Fruit fly (Drosophila melanogaster) whole organism, embryonic: Measurements from ENCODE around the gene mtTFB2.

Experiments used
- B-H2 ChIP-seq: fragments of 200-800 bp; sonication (Bioruptor generic); optimal IDR thresholded peaks from 2 replicates; lab custom pipeline; 2018; ENCODE audit warnings: missing biosample characterization, mild to moderate bottlenecking, missing genetic modification characterization
- BEAF-32 ChIP-seq: fragments of 200-800 bp; sonication (Bioruptor generic); optimal IDR thresholded peaks from 3 replicates; lab custom pipeline; 2017; ENCODE audit warnings: missing biosample characterization, missing genetic modification characterization, mild to moderate bottlenecking, moderate library complexity, missing genetic modification reagents
- CG10321 ChIP-seq: fragments of 200-800 bp; sonication (Bioruptor generic); IDR thresholded peaks from 2 replicates; pipeline ENCODE4 v1.3.6; 2022; ENCODE audit warnings: missing biosample characterization, missing genetic modification characterization
- CG10565 ChIP-seq: fragments of 200-800 bp; sonication (Bioruptor generic); optimal IDR thresholded peaks from 3 replicates; lab custom pipeline; 2016; ENCODE audit warnings: missing biosample characterization, mild to moderate bottlenecking, missing genetic modification characterization
- CG15073 ChIP-seq: fragments of 200-800 bp; sonication (Bioruptor generic); optimal IDR thresholded peaks from 2 replicates; lab custom pipeline; 2016; ENCODE audit warnings: missing biosample characterization, missing genetic modification characterization
- CG15269 ChIP-seq: fragments of 200-800 bp; sonication (Bioruptor generic); optimal IDR thresholded peaks from 2 replicates; lab custom pipeline; 2018; ENCODE audit warnings: missing biosample characterization, mild to moderate bottlenecking, missing genetic modification characterization, moderate library complexity
- CG15696 ChIP-seq: fragments of 200-800 bp; sonication (Bioruptor generic); optimal IDR thresholded peaks from 2 replicates; lab custom pipeline; 2019; ENCODE audit warnings: missing biosample characterization, mild to moderate bottlenecking, missing genetic modification characterization, moderate library complexity
- CG16813 ChIP-seq: fragments of 200-800 bp; sonication (Bioruptor generic); IDR thresholded peaks from 3 replicates; pipeline ENCODE4 v1.3.6; 2022; ENCODE audit warnings: missing biosample characterization, missing genetic modification characterization; ENCODE audit not compliant: partially characterized antibody
- CG1792 ChIP-seq: fragments of 200-800 bp; sonication (Bioruptor generic); optimal IDR thresholded peaks from 2 replicates; lab custom pipeline; 2016; ENCODE audit warnings: missing biosample characterization, missing genetic modification characterization
- CG2199 ChIP-seq: fragments of 200-800 bp; sonication (Bioruptor generic); IDR thresholded peaks from 3 replicates; pipeline ENCODE4 v1.3.6; 2022; ENCODE audit warnings: missing biosample characterization, missing genetic modification characterization
- CG2678 ChIP-seq: fragments of 200-800 bp; sonication (Bioruptor generic); optimal IDR thresholded peaks from 3 replicates; lab custom pipeline; 2019; ENCODE audit warnings: missing biosample characterization, mild to moderate bottlenecking, missing genetic modification characterization, moderate library complexity
- CG2875 ChIP-seq: fragments of 200-800 bp; sonication (Bioruptor generic); optimal IDR thresholded peaks from 2 replicates; lab custom pipeline; 2017; ENCODE audit warnings: missing biosample characterization, mild to moderate bottlenecking, missing genetic modification characterization, missing genetic modification reagents
- CG30020 ChIP-seq: fragments of 200-800 bp; optimal IDR thresholded peaks from 2 replicates; lab custom pipeline; 2019; ENCODE audit warnings: missing biosample characterization, mild to moderate bottlenecking, missing genetic modification characterization, moderate library complexity
- CG5245 ChIP-seq: fragments of 200-800 bp; sonication (Bioruptor generic); optimal IDR thresholded peaks from 3 replicates; lab custom pipeline; 2016; ENCODE audit warnings: missing biosample characterization, missing genetic modification characterization
- CG6272 ChIP-seq: fragments of 200-800 bp; sonication (Bioruptor generic); IDR thresholded peaks from 2 replicates; pipeline ENCODE4 v1.3.6; 2022; ENCODE audit warnings: missing biosample characterization, missing genetic modification characterization
- CG8281 ChIP-seq: fragments of 200-800 bp; sonication (Bioruptor generic); optimal IDR thresholded peaks from 2 replicates; lab custom pipeline; 2018; ENCODE audit warnings: missing biosample characterization, mild to moderate bottlenecking, missing genetic modification characterization, moderate library complexity
- CG8944 ChIP-seq: fragments of 200-800 bp; sonication (Bioruptor generic); optimal IDR thresholded peaks from 3 replicates; lab custom pipeline; 2016; ENCODE audit warnings: missing biosample characterization, missing genetic modification characterization
- Dad ChIP-seq: fragments of 200-800 bp; sonication (Bioruptor generic); optimal IDR thresholded peaks from 3 replicates; lab custom pipeline; 2016; ENCODE audit warnings: missing biosample characterization, missing genetic modification characterization
- Dfd ChIP-seq, 2 experiments: fragments of >200 bp; optimal IDR thresholded peaks; 2 replicates each; lab custom pipeline; 2017; ENCODE audit warnings: missing biosample characterization in 2 of 2, missing genetic modification characterization in 2 of 2
- Gug ChIP-seq: fragments of 200-800 bp; sonication (Bioruptor generic); IDR thresholded peaks from 4 replicates; pipeline ENCODE4 v1.3.6; 2022; ENCODE audit warnings: missing biosample characterization, missing genetic modification characterization
- HLH3B ChIP-seq: fragments of 200-800 bp; sonication (Bioruptor generic); IDR thresholded peaks from 2 replicates; pipeline ENCODE4 v1.3.6; 2022; ENCODE audit warnings: missing biosample characterization, missing genetic modification characterization
- HLH54F ChIP-seq: fragments of 200-800 bp; sonication (Bioruptor generic); optimal IDR thresholded peaks from 3 replicates; lab custom pipeline; 2016; ENCODE audit warnings: missing biosample characterization, missing genetic modification characterization
- Hr39 ChIP-seq: fragments of >200 bp; optimal IDR thresholded peaks from 2 replicates; lab custom pipeline; 2017
- Opbp ChIP-seq: fragments of 200-800 bp; sonication (Bioruptor generic); IDR thresholded peaks from 3 replicates; pipeline ENCODE4 v1.3.6; 2022; ENCODE audit warnings: missing biosample characterization, missing genetic modification characterization; ENCODE audit not compliant: partially characterized antibody
- Sry-β ChIP-seq: fragments of 200-800 bp; sonication (Bioruptor generic); optimal IDR thresholded peaks from 2 replicates; lab custom pipeline; 2018; ENCODE audit warnings: missing biosample characterization, mild to moderate bottlenecking, missing genetic modification characterization, moderate library complexity
- Vsx1 ChIP-seq: fragments of 200-800 bp; sonication (Bioruptor generic); optimal IDR thresholded peaks from 2 replicates; lab custom pipeline; 2017; ENCODE audit warnings: missing biosample characterization, mild to moderate bottlenecking, missing genetic modification characterization, missing genetic modification reagents
- bigmax ChIP-seq: fragments of 200-800 bp; sonication (Bioruptor generic); optimal IDR thresholded peaks from 2 replicates; lab custom pipeline; 2018; ENCODE audit warnings: missing biosample characterization, mild to moderate bottlenecking, missing genetic modification characterization
- cato ChIP-seq: fragments of 200-800 bp; sonication (Bioruptor generic); optimal IDR thresholded peaks from 2 replicates; lab custom pipeline; 2016; ENCODE audit warnings: missing biosample characterization, missing genetic modification characterization, borderline replicate concordance
- caup ChIP-seq: fragments of 200-800 bp; sonication (Bioruptor generic); optimal IDR thresholded peaks from 3 replicates; lab custom pipeline; 2017; ENCODE audit warnings: missing biosample characterization, mild to moderate bottlenecking, missing genetic modification characterization, moderate library complexity; ENCODE audit not compliant: severe bottlenecking
- chm ChIP-seq: fragments of 200-800 bp; sonication (Bioruptor generic); IDR thresholded peaks from 2 replicates; pipeline ENCODE4 v1.3.6; 2022; ENCODE audit warnings: missing biosample characterization, missing genetic modification characterization
- crc ChIP-seq: fragments of 200-800 bp; sonication (Bioruptor generic); optimal IDR thresholded peaks from 2 replicates; lab custom pipeline; 2016; ENCODE audit warnings: missing biosample characterization, missing genetic modification characterization
- croc ChIP-seq: fragments of 200-800 bp; sonication (Bioruptor generic); conservative IDR thresholded peaks from 3 replicates; pipeline ENCODE4 v1.3.6; 2022; ENCODE audit warnings: missing biosample characterization, missing genetic modification characterization
- dpn ChIP-seq, 2 experiments: fragments of 200-800 bp; sonication (Bioruptor generic); optimal IDR thresholded peaks; 3 replicates each; lab custom pipeline; 2016; ENCODE audit warnings: missing biosample characterization in 2 of 2, missing genetic modification characterization in 2 of 2
- ems ChIP-seq: fragments of 200-800 bp; sonication (Bioruptor generic); optimal IDR thresholded peaks from 3 replicates; lab custom pipeline; 2016; ENCODE audit warnings: missing biosample characterization, missing genetic modification characterization
- ewg ChIP-seq: fragments of 200-800 bp; sonication (Bioruptor generic); optimal IDR thresholded peaks from 3 replicates; lab custom pipeline; 2017; ENCODE audit warnings: mild to moderate bottlenecking, missing biosample characterization, missing genetic modification reagents, missing genetic modification characterization
- fd102C ChIP-seq: fragments of 200-800 bp; sonication (Bioruptor generic); optimal IDR thresholded peaks from 2 replicates; lab custom pipeline; 2018; ENCODE audit warnings: missing biosample characterization, mild to moderate bottlenecking, missing genetic modification characterization, moderate library complexity
- gsb ChIP-seq: fragments of 200-800 bp; sonication (Bioruptor generic); IDR thresholded peaks from 2 replicates; pipeline ENCODE4 v1.3.6; 2022; ENCODE audit warnings: missing biosample characterization, missing genetic modification characterization
- hth ChIP-seq: fragments of >200 bp; optimal IDR thresholded peaks from 2 replicates; lab custom pipeline; 2017; ENCODE audit warnings: inconsistent platforms
- mirr ChIP-seq: fragments of 200-800 bp; sonication (Bioruptor generic); optimal IDR thresholded peaks from 3 replicates; lab custom pipeline; 2018; ENCODE audit warnings: missing biosample characterization, mild to moderate bottlenecking, missing genetic modification characterization
- nerfin-1 ChIP-seq: fragments of 200-800 bp; sonication (Bioruptor generic); optimal IDR thresholded peaks from 3 replicates; lab custom pipeline; 2019; ENCODE audit warnings: missing biosample characterization, mild to moderate bottlenecking, missing genetic modification characterization, moderate library complexity
- nerfin-2 ChIP-seq: fragments of 200-800 bp; sonication (Bioruptor generic); IDR thresholded peaks from 2 replicates; pipeline ENCODE4 v1.3.6; 2022; ENCODE audit warnings: missing biosample characterization, missing genetic modification characterization; ENCODE audit not compliant: partially characterized antibody
- oc ChIP-seq: fragments of 200-800 bp; sonication (Bioruptor generic); optimal IDR thresholded peaks from 2 replicates; lab custom pipeline; 2018; ENCODE audit warnings: missing biosample characterization, mild to moderate bottlenecking, missing genetic modification characterization, moderate library complexity
- org-1 ChIP-seq: fragments of 200-800 bp; sonication (Bioruptor generic); optimal IDR thresholded peaks from 2 replicates; lab custom pipeline; 2017; ENCODE audit warnings: missing biosample characterization, missing genetic modification characterization
- pzg ChIP-seq: fragments of 200-800 bp; sonication (Bioruptor generic); optimal IDR thresholded peaks from 3 replicates; lab custom pipeline; 2018; ENCODE audit warnings: missing biosample characterization, mild to moderate bottlenecking, missing genetic modification characterization, moderate library complexity
- sc ChIP-seq, 3 experiments: fragments of >200 bp in 2 of 3; fragments of 200-800 bp in 1 of 3; sonication (Bioruptor generic) in 1 of 3; optimal IDR thresholded peaks; 2 replicates in 2 of 3; 3 replicates in 1 of 3; lab custom pipeline; 2017; ENCODE audit warnings: mild to moderate bottlenecking in 1 of 3, missing biosample characterization in 1 of 3, missing genetic modification characterization in 1 of 3, missing genetic modification reagents in 1 of 3
- sens-2 ChIP-seq: fragments of 200-800 bp; sonication (Bioruptor generic); IDR thresholded peaks from 2 replicates; pipeline ENCODE4 v1.3.6; 2022; ENCODE audit warnings: missing biosample characterization, missing genetic modification characterization
- toy ChIP-seq: fragments of 200-800 bp; sonication (Bioruptor generic); IDR thresholded peaks from 2 replicates; pipeline ENCODE4 v1.3.6; 2022; ENCODE audit warnings: missing biosample characterization, missing genetic modification characterization
- trem ChIP-seq: fragments of 200-800 bp; optimal IDR thresholded peaks from 3 replicates; lab custom pipeline; 2019; ENCODE audit warnings: missing biosample characterization, mild to moderate bottlenecking, missing genetic modification characterization, moderate library complexity

Gene mtTFB2

DNA sequence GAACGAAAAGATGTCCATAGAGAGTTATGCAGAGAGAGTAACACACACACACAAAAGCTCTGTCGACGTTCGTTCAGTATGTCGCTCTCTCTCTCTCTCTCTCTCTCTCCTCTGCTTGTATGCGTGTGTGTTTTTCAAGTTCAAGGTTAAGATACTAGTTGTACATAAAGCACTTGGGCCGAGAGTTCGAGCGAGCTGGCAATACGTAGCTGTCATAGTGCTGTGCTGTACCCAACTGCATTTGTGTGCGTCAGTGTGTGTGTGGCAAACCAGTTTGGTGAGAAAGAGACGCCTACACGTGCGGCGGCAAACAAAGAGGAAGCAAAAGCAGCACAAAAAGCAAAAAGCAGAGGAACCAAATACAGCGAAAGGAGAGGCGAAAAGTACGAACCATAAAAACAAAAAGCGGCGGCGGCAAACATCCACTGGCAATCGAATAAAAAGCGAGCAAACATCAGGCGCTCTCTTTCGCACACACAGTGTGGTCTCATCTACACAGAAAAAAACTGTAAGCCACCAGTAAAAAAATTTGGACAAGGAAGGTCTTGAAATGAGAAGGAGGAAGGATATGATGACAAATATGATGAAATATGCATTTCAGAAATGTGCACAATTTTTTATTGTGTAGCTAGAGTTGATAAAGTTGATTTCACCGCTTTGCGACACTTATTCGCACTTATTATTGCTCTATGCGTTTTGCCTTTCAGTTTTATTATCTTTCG is 42.0 kb downstream of the mtTFB2 start (continued):
- TF ChIP-seq Opbp (GFP tag; lab: Robert Waterston, UW) (no peak), HLH54F (GFP tag; lab: Kevin White, UChicago) (peak; percentile 65), dpn (GFP tag; optimal IDR thresholded peaks at IDR 0.05; lab: Kevin White, UChicago) (peak; percentile 71 to 82), oc (tag; lab: Kevin White, UChicago) (no peak), CG16813 (GFP tag; lab: Robert Waterston, UW) (no peak), chm (GFP tag; lab: Robert Waterston, UW) (no peak), fd102C (GFP tag; lab: Kevin White, UChicago) (no peak), org-1 (GFP tag; lab: Kevin White, UChicago) (peak; percentile 64), gsb (GFP tag; lab: Robert Waterston, UW) (peak; percentile 59), Dad (GFP tag; lab: Kevin White, UChicago) (peak; percentile 47), Sry-β (GFP tag; lab: Kevin White, UChicago) (no peak), bigmax (GFP tag; lab: Kevin White, UChicago) (no peak), ewg (GFP tag; lab: Kevin White, UChicago) (peak; percentile 26), Dfd (GFP tag; optimal IDR thresholded peaks at IDR 0.05; lab: Kevin White, UChicago) (peak in 1 of 2 experiments; percentile 52), CG10321 (GFP tag; lab: Robert Waterston, UW) (peak; percentile 94), mirr (GFP tag; lab: Kevin White, UChicago) (peak; percentile 45), CG8281 (tag; lab: Kevin White, UChicago) (no peak), Gug (GFP tag; lab: Robert Waterston, UW) (peak; percentile 77), Hr39 (lab: Kevin White, UChicago) (no peak), BEAF-32 (GFP tag; lab: Kevin White, UChicago) (no peak), HLH3B (GFP tag; lab: Robert Waterston, UW) (peak; percentile 69), hth (lab: Kevin White, UChicago) (no peak), cato (GFP tag; lab: Kevin White, UChicago) (peak; percentile 40), CG15269 (tag; lab: Kevin White, UChicago) (peak; percentile 52), nerfin-2 (peak; percentile 56), CG1792 (peak; percentile 48), CG6272 (GFP tag; lab: Robert Waterston, UW) (0 out of 2 replicates have a peak, but pooled peaks have one; percentile 33), CG15696 (no peak), Vsx1 (GFP tag; lab: Kevin White, UChicago) (no peak), CG8944 (peak; percentile 69), croc (peak; percentile 40; the same call in 1 of the 3 replicates), CG15073 (GFP tag; lab: Kevin White, UChicago) (no peak), sens-2 (peak; percentile 49; the same call in 1 of the 2 replicates), CG5245 (GFP tag; lab: Kevin White, UChicago) (peak; percentile 12), pzg (no peak), CG30020 (no peak), B-H2 (GFP tag; lab: Kevin White, UChicago) (no peak), sc (optimal IDR thresholded peaks at IDR 0.05; lab: Kevin White, UChicago) (no peak), sc (GFP tag; optimal IDR thresholded peaks at IDR 0.05; lab: Kevin White, UChicago) (no peak), toy (GFP tag; lab: Robert Waterston, UW) (peak; percentile 37; the same call in 1 of the 2 replicates), CG2678 (peak; percentile 73), nerfin-1 (no peak), CG10565 (GFP tag; lab: Kevin White, UChicago) (no peak), CG2875 (GFP tag; lab: Kevin White, UChicago) (peak; percentile 40), caup (GFP tag; lab: Kevin White, UChicago) (peak; percentile 41), ems (GFP tag; lab: Kevin White, UChicago) (peak; percentile 44), crc (peak; percentile 44), CG2199 (GFP tag; lab: Robert Waterston, UW) (0 out of 3 replicates have a peak, but pooled peaks have one; percentile 33), trem (no peak)
